Fruit fly (Drosophila melanogaster): ENCODE measurements around the gene CG5885.

CG5885 gene

DNA sequence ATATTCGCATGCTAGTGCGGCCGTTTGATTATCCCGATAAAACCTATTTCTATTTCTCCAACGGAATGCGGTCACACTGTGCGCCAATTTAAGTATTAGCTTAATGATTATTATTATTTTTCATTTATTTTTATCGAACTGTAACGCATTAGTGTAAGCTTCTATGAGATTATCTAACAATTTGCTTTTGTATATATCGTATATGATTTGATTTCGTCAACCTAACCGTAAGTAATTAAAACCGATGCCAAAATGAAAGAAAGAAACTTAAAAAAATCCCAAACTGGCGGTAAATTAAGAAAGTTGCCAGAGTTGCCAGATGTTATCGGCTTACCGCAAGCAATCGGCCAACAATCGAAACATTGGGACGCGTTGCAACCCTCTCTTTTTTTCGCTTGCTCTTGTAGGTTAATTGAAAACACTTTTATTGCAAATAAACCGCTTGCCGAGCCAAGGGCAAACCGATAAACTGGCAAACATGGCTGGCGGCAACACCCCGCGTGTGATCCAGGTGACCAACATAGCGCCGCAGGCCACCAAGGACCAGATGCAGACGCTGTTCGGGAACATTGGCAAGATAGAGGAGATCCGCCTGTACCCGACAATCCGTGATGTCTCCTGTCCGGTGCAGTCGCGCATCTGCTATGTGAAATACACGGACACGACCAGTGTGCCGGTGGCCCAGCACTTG, 5.4 kb downstream of the CG5885 start, which contains the start of the genes Etl1 and Srp54 (continued):
- TF ChIP-seq CG1621 (tag; optimal IDR thresholded peaks at IDR 0.05) (no peak), CG31627 (GFP tag; optimal IDR thresholded peaks at IDR 0.05) (no peak), CG34406 (GFP tag; optimal IDR thresholded peaks at IDR 0.05) (no peak), achi (GFP tag; optimal IDR thresholded peaks at IDR 0.05) (no peak), lz (GFP tag; optimal IDR thresholded peaks at IDR 0.05) (peak; percentile 3), spab (GFP tag; optimal IDR thresholded peaks at IDR 0.05) (no peak), Eip75B (GFP tag; optimal IDR thresholded peaks at IDR 0.05) (no peak)

DNA sequence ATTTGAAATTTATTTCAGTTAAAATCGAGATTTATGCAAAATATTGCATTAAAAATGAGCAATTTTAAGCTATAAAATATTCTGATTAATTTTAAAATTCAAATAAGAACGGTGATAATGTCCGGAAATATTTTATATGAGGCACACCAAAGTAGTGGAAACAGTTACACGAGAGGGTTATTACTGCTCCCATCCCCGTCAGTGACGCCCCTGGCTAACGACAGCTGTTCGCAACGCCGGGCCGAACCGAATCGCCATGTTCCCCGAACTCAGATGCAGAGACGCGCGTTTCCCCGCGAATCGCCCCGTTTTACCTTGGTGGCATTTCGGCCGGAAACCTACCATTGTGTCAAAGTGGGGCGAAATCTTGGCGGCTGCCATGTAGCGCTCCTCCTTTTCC, 6.3 kb downstream of the CG5885 start:
- TF ChIP-seq acj6 (GFP tag; optimal IDR thresholded peaks at IDR 0.05) (peak; percentile 1), topi (GFP tag; optimal IDR thresholded peaks at IDR 0.05) (no peak), Eip78C (GFP tag) (peak; percentile 43), CG11902 (GFP tag; optimal IDR thresholded peaks at IDR 0.05) (no peak), pdm3 (GFP tag; optimal IDR thresholded peaks at IDR 0.05) (peak; percentile 28), cyc (GFP tag; optimal IDR thresholded peaks at IDR 0.05) (peak; percentile 9), dsx (GFP tag; optimal IDR thresholded peaks at IDR 0.05; ENCODE audit: poor library complexity, severe bottlenecking) (no peak), CG8119 (GFP tag; IDR thresholded peaks at IDR 0.05) (peak; percentile 28; the same call in 2 of the 3 replicates), net (GFP tag; optimal IDR thresholded peaks at IDR 0.05) (peak; percentile 37), CG31627 (GFP tag; optimal IDR thresholded peaks at IDR 0.05) (no peak), Hr39 (GFP tag; optimal IDR thresholded peaks at IDR 0.05) (peak; percentile 13), Hr4 (GFP tag; optimal IDR thresholded peaks at IDR 0.05) (peak; percentile 67), Eip93F (GFP tag; optimal IDR thresholded peaks at IDR 0.05) (no peak), Smox (GFP tag; optimal IDR thresholded peaks at IDR 0.05) (peak; percentile 13), CG6163 (GFP tag; IDR thresholded peaks at IDR 0.05) (peak; percentile 49; the same call in 2 of the 3 replicates), eg (GFP tag; IDR thresholded peaks at IDR 0.05) (peak; percentile 80), CG4318 (GFP tag; optimal IDR thresholded peaks at IDR 0.05) (no peak), Sox15 (GFP tag; optimal IDR thresholded peaks at IDR 0.05) (no peak), Eip75B (GFP tag; optimal IDR thresholded peaks at IDR 0.05) (peak; percentile 16), Met (GFP tag; optimal IDR thresholded peaks at IDR 0.05) (peak; percentile 8), CG32006 (GFP tag; optimal IDR thresholded peaks at IDR 0.05) (peak; percentile 7), Gug (GFP tag; IDR thresholded peaks at IDR 0.05) (0 out of 2 replicates have a peak, but pooled peaks have one; percentile 13), lz (GFP tag; optimal IDR thresholded peaks at IDR 0.05) (peak; percentile 40), achi (GFP tag; optimal IDR thresholded peaks at IDR 0.05) (peak; percentile 6), fd85E (GFP tag; optimal IDR thresholded peaks at IDR 0.05) (no peak)

DNA sequence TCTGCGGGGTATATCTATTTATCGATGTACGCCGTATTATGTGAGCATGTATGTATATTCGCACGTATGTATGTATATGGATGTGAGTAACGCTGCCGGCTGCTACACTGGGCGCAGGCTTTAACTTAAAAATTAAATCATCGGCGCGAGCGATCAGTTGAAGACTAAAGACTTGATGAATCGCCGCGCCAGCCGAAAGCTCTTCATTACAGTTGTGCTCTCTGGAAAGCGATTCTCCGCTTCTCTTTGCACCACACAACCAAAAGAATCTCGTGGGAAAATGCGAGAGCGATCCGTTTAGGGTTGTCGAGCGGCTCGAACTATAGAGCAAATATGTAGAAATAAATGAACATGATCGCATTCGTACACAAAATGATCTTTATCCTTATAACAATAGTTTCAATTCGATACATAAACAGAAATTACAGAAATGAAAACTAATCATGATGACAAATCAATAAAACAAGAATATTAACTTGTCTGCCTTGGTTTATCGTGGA, 9.6 kb downstream of the CG5885 start, which contains the start of gene CG13124:
CG13124 (minus strand) TSS at position 166 of the 500 bp plus-strand sequence.
- TF ChIP-seq spab (GFP tag; optimal IDR thresholded peaks at IDR 0.05) (no peak), achi (GFP tag; optimal IDR thresholded peaks at IDR 0.05) (peak; percentile 28), pdm3 (GFP tag; optimal IDR thresholded peaks at IDR 0.05) (peak; percentile 6), Sox14 (GFP tag; optimal IDR thresholded peaks at IDR 0.05) (peak; percentile 8), CG8319 (GFP tag; optimal IDR thresholded peaks at IDR 0.05) (no peak), fkh (GFP tag; optimal IDR thresholded peaks at IDR 0.05) (peak; percentile 12), ss (GFP tag; optimal IDR thresholded peaks at IDR 0.05) (peak; percentile 20 to 29), vri (GFP tag; optimal IDR thresholded peaks at IDR 0.05) (peak; percentile 60), CG6808 (GFP tag; optimal IDR thresholded peaks at IDR 0.05) (peak; percentile 7), CG7368 (GFP tag; optimal IDR thresholded peaks at IDR 0.05) (no peak), dsx (GFP tag; optimal IDR thresholded peaks at IDR 0.05; ENCODE audit: poor library complexity, severe bottlenecking) (no peak), CG16779 (tag; optimal IDR thresholded peaks at IDR 0.05) (peak; percentile 27), topi (GFP tag; optimal IDR thresholded peaks at IDR 0.05) (peak; percentile 7), net (GFP tag; optimal IDR thresholded peaks at IDR 0.05) (peak; percentile 37), OdsH (GFP tag; optimal IDR thresholded peaks at IDR 0.05) (peak; percentile 21), CG6276 (GFP tag; optimal IDR thresholded peaks at IDR 0.05) (peak; percentile 19), CG10631 (GFP tag; optimal IDR thresholded peaks at IDR 0.05) (no peak), CG31627 (GFP tag; optimal IDR thresholded peaks at IDR 0.05) (no peak), Eip93F (GFP tag; optimal IDR thresholded peaks at IDR 0.05) (no peak), CG6854 (GFP tag; optimal IDR thresholded peaks at IDR 0.05) (no peak), CG32006 (GFP tag; optimal IDR thresholded peaks at IDR 0.05) (no peak), Eip78C (GFP tag) (peak; percentile 72), CG11762 (GFP tag; optimal IDR thresholded peaks at IDR 0.05; ENCODE audit: insufficient read depth) (no peak), CG3919 (GFP tag; optimal IDR thresholded peaks at IDR 0.05) (peak; percentile 32), Sox102F (GFP tag; optimal IDR thresholded peaks at IDR 0.05) (peak; percentile 13), acj6 (GFP tag; optimal IDR thresholded peaks at IDR 0.05) (peak; percentile 9), CG6163 (GFP tag; IDR thresholded peaks at IDR 0.05) (0 out of 3 replicates have a peak, but pooled peaks have one; percentile 39), eg (GFP tag; IDR thresholded peaks at IDR 0.05) (peak; percentile 71; the same call in 2 of the 3 replicates), CG1621 (tag; optimal IDR thresholded peaks at IDR 0.05) (no peak), CG4318 (GFP tag; optimal IDR thresholded peaks at IDR 0.05) (no peak), esn (GFP tag; optimal IDR thresholded peaks at IDR 0.05) (peak; percentile 33)

Measured in whole organism, prepupa.